Fruit fly (Drosophila melanogaster) whole organism, embryonic: ENCODE results near the gene Zasp66.

Experiments
- Atf3 ChIP-seq: fragments of 200-800 bp; sonication (Bioruptor generic); optimal IDR thresholded peaks from 3 replicates; lab custom pipeline; 2016; ENCODE audit warnings: missing biosample characterization, missing genetic modification characterization
- CG10147 ChIP-seq: fragments of 200-800 bp; sonication (Bioruptor generic); optimal IDR thresholded peaks from 2 replicates; lab custom pipeline; 2019; ENCODE audit warnings: missing biosample characterization, mild to moderate bottlenecking, missing genetic modification characterization, moderate library complexity
- CG10431 ChIP-seq: fragments of 200-800 bp; sonication (Bioruptor generic); optimal IDR thresholded peaks from 3 replicates; lab custom pipeline; 2018; ENCODE audit warnings: missing biosample characterization, mild to moderate bottlenecking, missing genetic modification characterization
- CG10959 ChIP-seq: fragments of 200-800 bp; sonication (Bioruptor generic); IDR thresholded peaks from 2 replicates; pipeline ENCODE4 v1.3.6; 2022; ENCODE audit warnings: missing biosample characterization, missing genetic modification characterization
- CG12299 ChIP-seq: fragments of 200-800 bp; sonication (Bioruptor generic); optimal IDR thresholded peaks from 2 replicates; lab custom pipeline; 2018; ENCODE audit warnings: missing biosample characterization, mild to moderate bottlenecking, missing genetic modification characterization
- CG12659 ChIP-seq: fragments of 200-800 bp; sonication (Bioruptor generic); optimal IDR thresholded peaks from 3 replicates; lab custom pipeline; 2017; ENCODE audit warnings: mild to moderate bottlenecking, missing biosample characterization, missing genetic modification reagents, missing genetic modification characterization
- CG13624 ChIP-seq: fragments of 200-800 bp; sonication (Bioruptor generic); optimal IDR thresholded peaks from 2 replicates; lab custom pipeline; 2016; ENCODE audit warnings: missing biosample characterization, missing genetic modification characterization
- CG15601 ChIP-seq: fragments of 200-800 bp; sonication (Bioruptor generic); optimal IDR thresholded peaks from 3 replicates; lab custom pipeline; 2019; ENCODE audit warnings: missing biosample characterization, mild to moderate bottlenecking, missing genetic modification characterization, moderate library complexity
- CG1647 ChIP-seq: fragments of 200-800 bp; sonication (Bioruptor generic); optimal IDR thresholded peaks from 3 replicates; lab custom pipeline; 2016; ENCODE audit warnings: missing biosample characterization, missing genetic modification characterization
- CG17359 ChIP-seq: fragments of 200-800 bp; sonication (Bioruptor generic); optimal IDR thresholded peaks from 3 replicates; lab custom pipeline; 2018; ENCODE audit warnings: missing biosample characterization, mild to moderate bottlenecking, missing genetic modification characterization, moderate library complexity
- CG1792 ChIP-seq: fragments of 200-800 bp; sonication (Bioruptor generic); optimal IDR thresholded peaks from 2 replicates; lab custom pipeline; 2016; ENCODE audit warnings: missing biosample characterization, missing genetic modification characterization
- CG18011 ChIP-seq: fragments of 200-800 bp; sonication (Bioruptor generic); optimal IDR thresholded peaks from 2 replicates; lab custom pipeline; 2017; ENCODE audit warnings: missing biosample characterization, missing genetic modification characterization, mild to moderate bottlenecking, moderate library complexity, missing genotype
- CG18599 ChIP-seq: fragments of 200-800 bp; sonication (Bioruptor generic); optimal IDR thresholded peaks from 3 replicates; lab custom pipeline; 2017; ENCODE audit warnings: missing biosample characterization, missing genetic modification characterization, mild to moderate bottlenecking, moderate library complexity, missing genetic modification reagents
- CG18619 ChIP-seq: fragments of 200-800 bp; sonication (Bioruptor generic); optimal IDR thresholded peaks from 3 replicates; lab custom pipeline; 2017; ENCODE audit warnings: missing biosample characterization, mild to moderate bottlenecking, missing genetic modification characterization
- CG2116 ChIP-seq: fragments of 200-800 bp; sonication (Bioruptor generic); optimal IDR thresholded peaks from 3 replicates; lab custom pipeline; 2018; ENCODE audit warnings: missing biosample characterization, mild to moderate bottlenecking, missing genetic modification characterization
- CG2120 ChIP-seq: fragments of 200-800 bp; sonication (Bioruptor generic); optimal IDR thresholded peaks from 3 replicates; lab custom pipeline; 2016; ENCODE audit warnings: missing biosample characterization, missing genetic modification characterization
- CG31365 ChIP-seq: fragments of 200-800 bp; sonication (Bioruptor generic); optimal IDR thresholded peaks from 2 replicates; lab custom pipeline; 2018; ENCODE audit warnings: missing biosample characterization, mild to moderate bottlenecking, missing genetic modification characterization
- CG33557 ChIP-seq: fragments of 200-800 bp; sonication (Bioruptor generic); optimal IDR thresholded peaks from 2 replicates; lab custom pipeline; 2019; ENCODE audit warnings: missing biosample characterization, mild to moderate bottlenecking, missing genetic modification characterization, moderate library complexity
- CG4730 ChIP-seq: fragments of 200-800 bp; sonication (Bioruptor generic); IDR thresholded peaks from 2 replicates; pipeline ENCODE4 v1.3.6; 2022; ENCODE audit warnings: missing biosample characterization, missing genetic modification characterization
- CG6854 ChIP-seq: fragments of 200-800 bp; sonication (Bioruptor generic); optimal IDR thresholded peaks from 3 replicates; lab custom pipeline; 2017; ENCODE audit warnings: missing biosample characterization, mild to moderate bottlenecking, missing genetic modification characterization
- CG8924 ChIP-seq: fragments of 200-800 bp; optimal IDR thresholded peaks from 3 replicates; lab custom pipeline; 2019; ENCODE audit warnings: missing biosample characterization, mild to moderate bottlenecking, missing genetic modification characterization, moderate library complexity
- CG9817 ChIP-seq: fragments of 200-800 bp; sonication (Bioruptor generic); optimal IDR thresholded peaks from 2 replicates; lab custom pipeline; 2018; ENCODE audit warnings: missing biosample characterization, mild to moderate bottlenecking, missing genetic modification characterization, moderate library complexity
- CkIIα-i1 ChIP-seq: fragments of 200-800 bp; sonication (Bioruptor generic); IDR thresholded peaks from 2 replicates; pipeline ENCODE4 v1.3.6; 2022; ENCODE audit warnings: missing biosample characterization, missing genetic modification characterization
- Dad ChIP-seq: fragments of 200-800 bp; sonication (Bioruptor generic); optimal IDR thresholded peaks from 3 replicates; lab custom pipeline; 2016; ENCODE audit warnings: missing biosample characterization, missing genetic modification characterization
- Dbx ChIP-seq: fragments of 200-800 bp; sonication (Bioruptor generic); IDR thresholded peaks from 3 replicates; pipeline ENCODE4 v1.3.6; 2022; ENCODE audit warnings: missing biosample characterization, missing genetic modification characterization
- Fer1 ChIP-seq: fragments of 200-800 bp; sonication (Bioruptor generic); optimal IDR thresholded peaks from 2 replicates; lab custom pipeline; 2017; ENCODE audit warnings: missing biosample characterization, mild to moderate bottlenecking, missing genetic modification characterization
- Fer3 ChIP-seq: fragments of 200-800 bp; sonication (Bioruptor generic); optimal IDR thresholded peaks from 2 replicates; lab custom pipeline; 2018; ENCODE audit warnings: missing biosample characterization, mild to moderate bottlenecking, missing genetic modification characterization, moderate library complexity
- HHEX ChIP-seq: fragments of 200-800 bp; sonication (Bioruptor generic); optimal IDR thresholded peaks from 3 replicates; lab custom pipeline; 2017; ENCODE audit warnings: missing biosample characterization, mild to moderate bottlenecking, missing genetic modification characterization, missing genetic modification reagents
- Hmx ChIP-seq: fragments of 200-800 bp; sonication (Bioruptor generic); optimal IDR thresholded peaks from 2 replicates; lab custom pipeline; 2016; ENCODE audit warnings: missing biosample characterization, missing genetic modification characterization
- NK7.1 ChIP-seq: fragments of 200-800 bp; sonication (Bioruptor generic); optimal IDR thresholded peaks from 3 replicates; lab custom pipeline; 2016; ENCODE audit warnings: missing biosample characterization, missing genetic modification characterization
- Neu2 ChIP-seq: fragments of 200-800 bp; sonication (Bioruptor generic); optimal IDR thresholded peaks from 3 replicates; lab custom pipeline; 2016; ENCODE audit warnings: missing biosample characterization, missing genetic modification characterization, borderline replicate concordance
- Nf-YB ChIP-seq: fragments of 200-800 bp; sonication (Bioruptor generic); optimal IDR thresholded peaks from 3 replicates; lab custom pipeline; 2019; ENCODE audit warnings: missing biosample characterization, mild to moderate bottlenecking, missing genetic modification characterization, moderate library complexity
- Rfx ChIP-seq: fragments of 200-800 bp; sonication (Bioruptor generic); IDR thresholded peaks from 2 replicates; pipeline ENCODE4 v1.3.6; 2022; ENCODE audit warnings: missing biosample characterization, missing genetic modification characterization
- Scr ChIP-seq: fragments of 200-800 bp; sonication (Bioruptor generic); IDR thresholded peaks from 2 replicates; pipeline ENCODE4 v1.3.6; 2022; ENCODE audit warnings: missing biosample characterization, missing genetic modification characterization; ENCODE audit not compliant: partially characterized antibody
- Sox102F ChIP-seq: fragments of 200-800 bp; sonication (Bioruptor generic); optimal IDR thresholded peaks from 2 replicates; lab custom pipeline; 2018; ENCODE audit warnings: missing biosample characterization, mild to moderate bottlenecking, missing genetic modification characterization, moderate library complexity
- cas ChIP-seq: fragments of 200-800 bp; sonication (Bioruptor generic); IDR thresholded peaks from 2 replicates; pipeline ENCODE4 v1.3.6; 2022; ENCODE audit warnings: missing biosample characterization, missing genetic modification characterization
- chinmo ChIP-seq: fragments of 200-800 bp; sonication (Bioruptor generic); IDR thresholded peaks from 4 replicates; pipeline ENCODE4 v1.3.6; 2022; ENCODE audit warnings: missing biosample characterization, missing genetic modification characterization; ENCODE audit not compliant: partially characterized antibody
- dysf ChIP-seq: fragments of 200-800 bp; sonication (Bioruptor generic); IDR thresholded peaks from 3 replicates; pipeline ENCODE4 v1.3.6; 2022; ENCODE audit warnings: missing biosample characterization, missing genetic modification characterization
- eyg ChIP-seq: fragments of 200-800 bp; sonication (Bioruptor generic); optimal IDR thresholded peaks from 3 replicates; lab custom pipeline; 2016; ENCODE audit warnings: missing biosample characterization, missing genetic modification characterization
- hkb ChIP-seq, 2 experiments: fragments of 200-800 bp in 1 of 2; fragments of >200 bp in 1 of 2; sonication (Bioruptor generic) in 1 of 2; IDR thresholded peaks in 1 of 2; optimal IDR thresholded peaks in 1 of 2; 2 replicates each; pipeline versions ENCODE4 v1.3.6 to Lab custom; 2017 to 2022; ENCODE audit warnings: missing biosample characterization in 1 of 2, missing genetic modification characterization in 1 of 2
- kah ChIP-seq: fragments of 200-800 bp; sonication (Bioruptor generic); optimal IDR thresholded peaks from 2 replicates; lab custom pipeline; 2018; ENCODE audit warnings: missing biosample characterization, mild to moderate bottlenecking, missing genetic modification characterization
- onecut ChIP-seq: fragments of 200-800 bp; sonication (Bioruptor generic); IDR thresholded peaks from 2 replicates; pipeline ENCODE4 v1.3.6; 2022; ENCODE audit warnings: missing biosample characterization, missing genetic modification characterization
- pan ChIP-seq, 4 experiments: fragments of >200 bp in 3 of 4; fragments of 200-800 bp in 1 of 4; sonication (Bioruptor generic) in 1 of 4; optimal IDR thresholded peaks in 3 of 4; IDR thresholded peaks in 1 of 4; 2 replicates each; pipeline versions ENCODE4 v1.3.6 to Lab custom; 2017 to 2022; ENCODE audit warnings: missing biosample characterization in 2 of 4, missing genetic modification characterization in 2 of 4, mixed read lengths in 1 of 4
- pho ChIP-seq: fragments of 200-800 bp; sonication (Bioruptor generic); optimal IDR thresholded peaks from 2 replicates; lab custom pipeline; 2016; ENCODE audit warnings: missing biosample characterization, missing genetic modification characterization
- pnt ChIP-seq: fragments of 200-800 bp; sonication (Bioruptor generic); optimal IDR thresholded peaks from 3 replicates; lab custom pipeline; 2016; ENCODE audit warnings: missing biosample characterization, missing genetic modification characterization
- rib ChIP-seq: fragments of 200-800 bp; sonication (Bioruptor generic); IDR thresholded peaks from 2 replicates; pipeline ENCODE4 v1.3.6; 2022; ENCODE audit warnings: missing biosample characterization, missing genetic modification characterization
- tio ChIP-seq: fragments of 200-800 bp; sonication (Bioruptor generic); optimal IDR thresholded peaks from 2 replicates; lab custom pipeline; 2017; ENCODE audit warnings: missing biosample characterization, missing genetic modification characterization, inconsistent platforms
- vvl ChIP-seq: fragments of 200-800 bp; sonication (Bioruptor generic); IDR thresholded peaks from 2 replicates; pipeline ENCODE4 v1.3.6; 2022; ENCODE audit warnings: missing biosample characterization, missing genetic modification characterization
- wdn ChIP-seq: fragments of 200-800 bp; sonication (Bioruptor generic); IDR thresholded peaks from 2 replicates; pipeline ENCODE4 v1.3.6; 2022; ENCODE audit warnings: missing biosample characterization, missing genetic modification characterization

The Zasp66 gene

dm6 chr3L:8584086-8584485 lies 40.1 kb upstream of the Zasp66 start (continued):
- TF ChIP-seq NK7.1 (GFP tag; lab: Kevin White, UChicago) (peak; percentile 49), CG8924 (tag; lab: Kevin White, UChicago) (no peak), CG15601 (tag; lab: Kevin White, UChicago) (peak; percentile 32), onecut (peak; percentile 23; the same call in 1 of the 2 replicates), CkIIα-i1 (GFP tag; lab: Robert Waterston, UW) (peak; percentile 22; the same call in 1 of the 2 replicates), wdn (GFP tag; lab: Robert Waterston, UW) (peak; percentile 25; the same call in 1 of the 2 replicates), CG10959 (GFP tag; lab: Robert Waterston, UW) (no peak), CG6854 (GFP tag; lab: Kevin White, UChicago) (peak; percentile 71), hkb (optimal IDR thresholded peaks at IDR 0.05; lab: Kevin White, UChicago) (no peak), hkb (GFP tag; IDR thresholded peaks at IDR 0.05; lab: Robert Waterston, UW) (peak; percentile 68), pnt (GFP tag; lab: Kevin White, UChicago) (peak; percentile 12), CG9817 (tag; lab: Kevin White, UChicago) (peak; percentile 15), Rfx (peak; percentile 52; the same call in 1 of the 2 replicates), CG12299 (tag; lab: Kevin White, UChicago) (peak; percentile 27), Nf-YB (GFP tag; lab: Kevin White, UChicago) (no peak), CG18619 (GFP tag; lab: Kevin White, UChicago) (peak; percentile 22), CG18599 (GFP tag; lab: Kevin White, UChicago) (peak; percentile 74), CG1647 (GFP tag; lab: Kevin White, UChicago) (peak; percentile 39), CG17359 (no peak), CG18011 (GFP tag; lab: Kevin White, UChicago) (no peak), CG2120 (GFP tag; lab: Kevin White, UChicago) (peak; percentile 22), Fer1 (GFP tag; lab: Kevin White, UChicago) (peak; percentile 61), Dad (no peak), CG2116 (peak; percentile 28), tio (GFP tag; lab: Kevin White, UChicago) (peak; percentile 45), chinmo (no peak), rib (0 out of 2 replicates have a peak, but pooled peaks have one; percentile 31), CG10147 (GFP tag; lab: Kevin White, UChicago) (no peak), CG10431 (no peak), CG31365 (tag; lab: Kevin White, UChicago) (peak; percentile 26), Fer3 (tag; lab: Kevin White, UChicago) (peak; percentile 42), pho (GFP tag; lab: Kevin White, UChicago) (peak; percentile 12), cas (GFP tag; lab: Robert Waterston, UW) (no peak), Dbx (GFP tag; lab: Robert Waterston, UW) (peak; percentile 52; the same call in 1 of the 3 replicates), CG1792 (GFP tag; lab: Kevin White, UChicago) (peak; percentile 58), eyg (GFP tag; lab: Kevin White, UChicago) (peak; percentile 14), kah (GFP tag; lab: Kevin White, UChicago) (peak; percentile 13), HHEX (GFP tag; lab: Kevin White, UChicago) (peak; percentile 66), Scr (GFP tag; lab: Robert Waterston, UW) (no peak), Hmx (no peak), CG4730 (GFP tag; lab: Robert Waterston, UW) (no peak), dysf (GFP tag; lab: Robert Waterston, UW) (no peak; the same call in 2 of the 3 replicates), CG12659 (GFP tag; lab: Kevin White, UChicago) (peak; percentile 2), Neu2 (GFP tag; lab: Kevin White, UChicago) (no peak), Atf3 (GFP tag; lab: Kevin White, UChicago) (no peak), vvl (GFP tag; lab: Robert Waterston, UW) (peak; percentile 45; the same call in 1 of the 2 replicates), Sox102F (GFP tag; lab: Kevin White, UChicago) (peak; percentile 22), pan (optimal IDR thresholded peaks at IDR 0.05; lab: Kevin White, UChicago) (no peak), pan (GFP tag; optimal IDR thresholded peaks at IDR 0.05 in 1 of 2, IDR thresholded peaks at IDR 0.05 in 1 of 2) (no peak), CG33557 (GFP tag; lab: Kevin White, UChicago) (no peak), CG13624 (peak; percentile 30)
